Fruit fly (Drosophila melanogaster) whole organism: ENCODE measurements around the gene CG32344.

Source experiments
- CG8478 ChIP-seq: fragments of >200 bp; optimal IDR thresholded peaks from 2 replicates; lab custom pipeline; 2018; ENCODE audit warnings: inconsistent platforms
- pan ChIP-seq: fragments of >200 bp; optimal IDR thresholded peaks from 2 replicates; lab custom pipeline; 2017
- psq ChIP-seq: fragments of >200 bp; optimal IDR thresholded peaks from 2 replicates; lab custom pipeline; 2017
- usp ChIP-seq: fragments of >200 bp; optimal IDR thresholded peaks from 2 replicates; lab custom pipeline; 2017; ENCODE audit warnings: missing biosample characterization, missing genetic modification characterization, mixed read lengths

dm6 chr3L:371228-371627, 46.7 kb upstream of the CG32344 start:
- no peak for TF ChIP-seq usp
- TF ChIP-seq CG8478: no peak
- no peak for TF ChIP-seq pan (lab: Kevin White, UChicago)
- TF ChIP-seq psq (lab: Kevin White, UChicago): no peak
